Worm (Caenorhabditis elegans): Measurements from ENCODE around the gene clik-1.

clik-1 gene

ce11 chrV:6796894-6797293 is 28.4 kb upstream of the clik-1 start (continued):
- TF ChIP-seq lin-39 (tag; optimal IDR thresholded peaks at IDR 0.05) (no peak), efl-1 (optimal IDR thresholded peaks at IDR 0.05) (peak; percentile 26 to 31), efl-1 (GFP tag; optimal IDR thresholded peaks at IDR 0.05 in 1 of 2) (peak; percentile 7 to 93), egl-27 (tag; optimal IDR thresholded peaks at IDR 0.05) (no peak), hpl-2 (GFP tag; optimal IDR thresholded peaks at IDR 0.05) (no peak), fkh-10 (GFP tag; optimal IDR thresholded peaks at IDR 0.05) (no peak), ama-1 (optimal IDR thresholded peaks at IDR 0.05) (no peak), nhr-90 (tag; optimal IDR thresholded peaks at IDR 0.05; ENCODE audit: poor library complexity) (no peak), elt-2 (tag; optimal IDR thresholded peaks at IDR 0.05) (no peak), F16B12.6 (tag; optimal IDR thresholded peaks at IDR 0.05) (no peak), fkh-8 (tag; optimal IDR thresholded peaks at IDR 0.05) (no peak), ceh-63 (GFP tag; optimal IDR thresholded peaks at IDR 0.05) (no peak), unc-86 (tag; optimal IDR thresholded peaks at IDR 0.05) (peak; percentile 12), sptf-1 (tag; optimal IDR thresholded peaks at IDR 0.05) (no peak), nhr-76 (tag; optimal IDR thresholded peaks at IDR 0.05) (no peak), lin-35 (GFP tag; optimal IDR thresholded peaks at IDR 0.05) (peak in 1 of 2 experiments; percentile 12), fkh-4 (tag; optimal IDR thresholded peaks at IDR 0.05; ENCODE audit: borderline replicate concordance) (no peak), isw-1 (GFP tag; IDR thresholded peaks at IDR 0.05) (no peak), vab-15 (tag; optimal IDR thresholded peaks at IDR 0.05) (no peak), jun-1 (tag; optimal IDR thresholded peaks at IDR 0.05) (no peak), C04F5.9 (tag; optimal IDR thresholded peaks at IDR 0.05) (no peak), lir-3 (tag; optimal IDR thresholded peaks at IDR 0.05; ENCODE audit: poor library complexity) (no peak), zag-1 (tag; optimal IDR thresholded peaks at IDR 0.05) (no peak), mef-2 (tag; optimal IDR thresholded peaks at IDR 0.05) (no peak), dpl-1 (GFP tag; optimal IDR thresholded peaks at IDR 0.05) (peak in 1 of 3 experiments; percentile 4), aha-1 (tag; optimal IDR thresholded peaks at IDR 0.05) (no peak), fos-1 (tag; optimal IDR thresholded peaks at IDR 0.05) (no peak), rnt-1 (tag; optimal IDR thresholded peaks at IDR 0.05) (peak; percentile 34), grh-1 (GFP tag; IDR thresholded peaks at IDR 0.05) (no peak), alr-1 (tag; optimal IDR thresholded peaks at IDR 0.05; ENCODE audit: borderline replicate concordance) (no peak), aly-2 (tag; optimal IDR thresholded peaks at IDR 0.05) (no peak), hlh-17 (GFP tag; optimal IDR thresholded peaks at IDR 0.05; ENCODE audit: borderline replicate concordance) (no peak), mep-1 (tag; optimal IDR thresholded peaks at IDR 0.05) (peak; percentile 68), nhr-85 (tag) (peak; percentile 16), unc-62 (GFP tag; optimal IDR thresholded peaks at IDR 0.05) (no peak), dsc-1 (tag; optimal IDR thresholded peaks at IDR 0.05) (peak; percentile 8), sox-4 (tag; optimal IDR thresholded peaks at IDR 0.05) (no peak), sup-37 (GFP tag; optimal IDR thresholded peaks at IDR 0.05) (no peak), swsn-7 (tag; optimal IDR thresholded peaks at IDR 0.05) (peak; percentile 8), nhr-28 (tag; optimal IDR thresholded peaks at IDR 0.05) (no peak), zip-4 (GFP tag; optimal IDR thresholded peaks at IDR 0.05) (no peak), nhr-11 (tag; optimal IDR thresholded peaks at IDR 0.05) (no peak), mab-9 (GFP tag; IDR thresholded peaks at IDR 0.05) (no peak), nhr-19 (GFP tag; conservative IDR thresholded peaks at IDR 0.05) (no peak), pax-3 (tag; optimal IDR thresholded peaks at IDR 0.05) (no peak), unc-98 (GFP tag; IDR thresholded peaks at IDR 0.05) (no peak), pag-3 (tag; optimal IDR thresholded peaks at IDR 0.05; ENCODE audit: borderline replicate concordance, insufficient read depth) (no peak), skn-1 (tag; optimal IDR thresholded peaks at IDR 0.05) (no peak), nhr-77 (tag; optimal IDR thresholded peaks at IDR 0.05) (no peak), lin-13 (GFP tag; optimal IDR thresholded peaks at IDR 0.05) (no peak), ztf-4 (tag; optimal IDR thresholded peaks at IDR 0.05) (no peak)

Measured in whole organism, L1 larva.